Fruit fly (Drosophila melanogaster) whole organism, prepupa: ENCODE results near the gene Pfdn5.

Experiments used
- CG10631 ChIP-seq: fragments of 200-800 bp; sonication (Bioruptor generic); optimal IDR thresholded peaks from 2 replicates; lab custom pipeline; 2016; ENCODE audit warnings: missing biosample characterization, missing genetic modification characterization
- CG6792 ChIP-seq: fragments of 200-800 bp; sonication (Bioruptor generic); optimal IDR thresholded peaks from 3 replicates; lab custom pipeline; 2016; ENCODE audit warnings: missing biosample characterization, missing genetic modification characterization
- CG8632 ChIP-seq: fragments of 200-800 bp; sonication (Bioruptor generic); optimal IDR thresholded peaks from 3 replicates; lab custom pipeline; 2016; ENCODE audit warnings: missing biosample characterization, missing genetic modification characterization
- CG9139 ChIP-seq: fragments of 200-800 bp; sonication (Bioruptor generic); optimal IDR thresholded peaks from 3 replicates; lab custom pipeline; 2017; ENCODE audit warnings: missing biosample characterization, mild to moderate bottlenecking, missing genetic modification characterization
- Met ChIP-seq: fragments of 200-800 bp; sonication (Bioruptor generic); optimal IDR thresholded peaks from 3 replicates; lab custom pipeline; 2016; ENCODE audit warnings: missing biosample characterization, missing genetic modification characterization
- Sox102F ChIP-seq: fragments of 200-800 bp; sonication (Bioruptor generic); optimal IDR thresholded peaks from 2 replicates; lab custom pipeline; 2016; ENCODE audit warnings: missing biosample characterization, mild to moderate bottlenecking, missing genetic modification characterization
- Sox14 ChIP-seq: fragments of 200-800 bp; sonication (Bioruptor generic); optimal IDR thresholded peaks from 3 replicates; lab custom pipeline; 2016; ENCODE audit warnings: missing biosample characterization, missing genetic modification characterization
- spab ChIP-seq: fragments of 200-800 bp; sonication (Bioruptor generic); optimal IDR thresholded peaks from 2 replicates; lab custom pipeline; 2017; ENCODE audit warnings: missing biosample characterization, mild to moderate bottlenecking, missing genetic modification characterization, missing genetic modification reagents

Pfdn5 gene

DNA sequence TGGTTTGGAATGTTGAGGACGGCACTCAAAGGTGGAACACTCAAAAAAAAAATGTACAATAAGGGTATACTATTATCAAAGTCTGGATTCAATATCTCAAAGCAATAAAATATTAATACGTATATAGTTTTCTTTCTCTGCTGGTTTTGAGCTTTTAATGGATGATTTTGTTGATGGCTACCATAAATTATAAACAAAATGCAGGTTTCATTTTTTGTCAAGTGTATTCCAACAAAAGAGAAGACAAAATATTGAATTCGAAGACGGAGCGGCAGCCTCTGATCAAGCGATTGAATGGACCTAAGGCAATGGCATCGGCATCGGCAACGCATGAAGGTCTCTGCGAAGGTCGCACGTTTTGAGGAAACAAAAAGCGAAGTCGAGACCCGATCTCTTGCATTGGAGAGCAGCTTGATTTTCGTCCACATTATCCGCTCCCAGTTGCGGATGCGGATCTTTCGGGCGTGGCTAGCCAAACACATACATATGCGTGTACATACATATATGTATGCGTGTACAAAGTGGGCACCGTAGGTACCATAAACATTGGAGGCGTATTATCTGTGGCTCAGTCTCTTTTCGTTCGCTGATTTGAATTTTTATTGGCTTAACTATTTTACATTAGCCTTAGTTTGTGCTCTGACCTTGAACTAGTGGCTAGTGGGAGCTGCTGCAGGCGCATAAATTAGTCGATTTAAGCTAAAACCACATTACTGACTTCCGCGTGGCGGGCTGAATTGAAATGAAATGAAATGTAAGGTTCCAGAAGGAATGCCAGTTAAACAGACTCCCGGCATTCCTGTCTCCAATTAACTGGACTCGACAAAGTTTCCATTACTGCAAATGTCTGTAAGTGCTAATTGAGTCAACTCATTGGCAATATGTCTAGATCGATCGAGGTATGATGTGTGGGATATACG, 49.9 kb downstream of the Pfdn5 start (continued):
- TF ChIP-seq Sox14 (GFP tag; lab: Kevin White, UChicago) (peak; percentile 61), Met (GFP tag; lab: Kevin White, UChicago) (peak; percentile 57), CG10631 (peak; percentile 77), CG9139 (GFP tag; lab: Kevin White, UChicago) (peak; percentile 47), CG6792 (GFP tag; lab: Kevin White, UChicago) (peak; percentile 73), Sox102F (GFP tag; lab: Kevin White, UChicago) (peak; percentile 28), CG8632 (GFP tag; lab: Kevin White, UChicago) (peak; percentile 74), spab (peak; percentile 80)
